Worm (Caenorhabditis elegans) whole organism, L3 larva: ENCODE data around the gene C18H7.7.

Experiments
- ZK546.5 ChIP-seq: sonication (generic microtip); optimal IDR thresholded peaks from 2 replicates; lab custom pipeline; 2017; ENCODE audit warnings: missing biosample characterization, missing genetic modification characterization
- ceh-28 ChIP-seq: fragments of 150-350 bp; optimal IDR thresholded peaks from 2 replicates; lab custom pipeline; 2014; ENCODE audit warnings: missing biosample characterization, missing genetic modification reagents, missing genetic modification characterization
- ceh-82 ChIP-seq: fragments of 150-350 bp; optimal IDR thresholded peaks from 2 replicates; lab custom pipeline; 2014; ENCODE audit warnings: missing biosample characterization, missing genetic modification characterization
- ceh-9 ChIP-seq: sonication (generic microtip); optimal IDR thresholded peaks from 2 replicates; lab custom pipeline; 2018; ENCODE audit warnings: missing biosample characterization, missing genetic modification characterization
- daf-12 ChIP-seq: fragments of 150-350 bp; optimal IDR thresholded peaks from 2 replicates; lab custom pipeline; 2014; ENCODE audit warnings: missing biosample characterization, missing genetic modification reagents, missing genetic modification characterization
- egl-27 ChIP-seq: sonication (generic microtip); optimal IDR thresholded peaks from 4 replicates; lab custom pipeline; 2017; ENCODE audit warnings: missing biosample characterization, missing genetic modification reagents, missing genetic modification characterization
- egl-5 ChIP-seq: fragments of 150-350 bp; optimal IDR thresholded peaks from 2 replicates; lab custom pipeline; 2017; ENCODE audit warnings: missing biosample characterization, missing genetic modification reagents, missing genetic modification characterization, inconsistent platforms
- elt-2 ChIP-seq: sonication (generic microtip); optimal IDR thresholded peaks from 2 replicates; lab custom pipeline; 2016; ENCODE audit warnings: missing genetic modification reagents, mild to moderate bottlenecking, missing genetic modification characterization, missing compliant biosample characterization
- eor-1 ChIP-seq, 2 experiments: fragments of 150-350 bp; optimal IDR thresholded peaks; 2 replicates each; lab custom pipeline; 2014 to 2018; ENCODE audit warnings: missing biosample characterization in 2 of 2, missing genetic modification characterization in 2 of 2
- fkh-10 ChIP-seq: sonication (generic microtip); optimal IDR thresholded peaks from 2 replicates; lab custom pipeline; 2017; ENCODE audit warnings: missing biosample characterization, missing genetic modification reagents, missing genetic modification characterization
- fkh-2 ChIP-seq: fragments of 150-350 bp; optimal IDR thresholded peaks from 2 replicates; lab custom pipeline; 2014; ENCODE audit warnings: missing biosample characterization, missing genetic modification reagents, missing genetic modification characterization
- fos-1 ChIP-seq: fragments of 150-350 bp; optimal IDR thresholded peaks from 2 replicates; lab custom pipeline; 2014; ENCODE audit warnings: missing biosample characterization, missing genetic modification characterization
- hmg-11 ChIP-seq: sonication (generic microtip); optimal IDR thresholded peaks from 2 replicates; lab custom pipeline; 2016; ENCODE audit warnings: missing genetic modification characterization, missing compliant biosample characterization
- jun-1 ChIP-seq: fragments of 150-350 bp; optimal IDR thresholded peaks from 2 replicates; lab custom pipeline; 2014; ENCODE audit warnings: missing biosample characterization, missing genetic modification reagents, missing genetic modification characterization
- lin-39 ChIP-seq: fragments of 150-350 bp; optimal IDR thresholded peaks from 2 replicates; lab custom pipeline; 2018; ENCODE audit warnings: missing biosample characterization, missing genetic modification reagents, missing genetic modification characterization
- lsy-12 ChIP-seq: sonication (generic microtip); optimal IDR thresholded peaks from 2 replicates; lab custom pipeline; 2016; ENCODE audit warnings: mild to moderate bottlenecking, missing genetic modification characterization, missing compliant biosample characterization
- mdl-1 ChIP-seq: fragments of 150-350 bp; optimal IDR thresholded peaks from 2 replicates; lab custom pipeline; 2014; ENCODE audit warnings: missing biosample characterization, missing genetic modification characterization
- mml-1 ChIP-seq: fragments of 150-350 bp; sonication (generic microtip); optimal IDR thresholded peaks from 3 replicates; lab custom pipeline; 2014; ENCODE audit warnings: missing biosample characterization, missing genetic modification characterization
- nfya-1 ChIP-seq: sonication (generic microtip); optimal IDR thresholded peaks from 2 replicates; lab custom pipeline; 2017; ENCODE audit warnings: missing genetic modification characterization, mild to moderate bottlenecking, missing compliant biosample characterization, antibody characterized with exemption, moderate library complexity; ENCODE audit not compliant: insufficient read depth
- nhr-23 ChIP-seq: fragments of 150-350 bp; optimal IDR thresholded peaks from 2 replicates; lab custom pipeline; 2014; ENCODE audit warnings: missing biosample characterization, missing genetic modification reagents, missing genetic modification characterization
- nhr-237 ChIP-seq: fragments of 150-350 bp; optimal IDR thresholded peaks from 2 replicates; lab custom pipeline; 2014; ENCODE audit warnings: missing biosample characterization, missing genetic modification characterization
- nhr-25 ChIP-seq: sonication (generic microtip); optimal IDR thresholded peaks from 2 replicates; lab custom pipeline; 2017; ENCODE audit warnings: missing biosample characterization, missing genetic modification characterization
- nhr-28 ChIP-seq: fragments of 150-350 bp; optimal IDR thresholded peaks from 2 replicates; lab custom pipeline; 2014; ENCODE audit warnings: missing biosample characterization, missing genetic modification characterization
- nhr-43 ChIP-seq: sonication (generic microtip); optimal IDR thresholded peaks from 2 replicates; lab custom pipeline; 2016; ENCODE audit warnings: mild to moderate bottlenecking, missing genetic modification characterization, missing compliant biosample characterization; ENCODE audit not compliant: poor library complexity, severe bottlenecking
- pha-4 ChIP-seq: fragments of 150-350 bp; optimal IDR thresholded peaks from 2 replicates; lab custom pipeline; 2014; ENCODE audit warnings: missing biosample characterization, missing genetic modification reagents, missing genetic modification characterization
- sea-2 ChIP-seq: fragments of 150-350 bp; sonication (generic microtip); optimal IDR thresholded peaks from 4 replicates; lab custom pipeline; 2014; ENCODE audit warnings: missing biosample characterization, missing genetic modification reagents, missing genetic modification characterization
- skn-1 ChIP-seq: fragments of 150-350 bp; optimal IDR thresholded peaks from 2 replicates; lab custom pipeline; 2014; ENCODE audit warnings: missing biosample characterization, missing genetic modification characterization
- snpc-4 ChIP-seq: fragments of 150-350 bp; optimal IDR thresholded peaks from 2 replicates; lab custom pipeline; 2014; ENCODE audit warnings: missing biosample characterization, missing genetic modification characterization
- tbx-2 ChIP-seq: sonication (generic microtip); optimal IDR thresholded peaks from 2 replicates; lab custom pipeline; 2016; ENCODE audit warnings: mild to moderate bottlenecking, missing genetic modification characterization, missing compliant biosample characterization
- unc-62 ChIP-seq: fragments of 150-350 bp; sonication (generic microtip); optimal IDR thresholded peaks from 4 replicates; lab custom pipeline; 2014; ENCODE audit warnings: missing biosample characterization, missing genetic modification reagents, missing genetic modification characterization
- zag-1 ChIP-seq: fragments of 150-350 bp; optimal IDR thresholded peaks from 2 replicates; lab custom pipeline; 2014; ENCODE audit warnings: missing biosample characterization, missing genetic modification characterization
- ztf-11 ChIP-seq: fragments of 150-350 bp; optimal IDR thresholded peaks from 2 replicates; lab custom pipeline; 2014; ENCODE audit warnings: missing biosample characterization, missing genetic modification characterization
- ztf-4 ChIP-seq: fragments of 150-350 bp; optimal IDR thresholded peaks from 2 replicates; lab custom pipeline; 2014; ENCODE audit warnings: missing biosample characterization, missing genetic modification characterization

C18H7.7 gene

DNA sequence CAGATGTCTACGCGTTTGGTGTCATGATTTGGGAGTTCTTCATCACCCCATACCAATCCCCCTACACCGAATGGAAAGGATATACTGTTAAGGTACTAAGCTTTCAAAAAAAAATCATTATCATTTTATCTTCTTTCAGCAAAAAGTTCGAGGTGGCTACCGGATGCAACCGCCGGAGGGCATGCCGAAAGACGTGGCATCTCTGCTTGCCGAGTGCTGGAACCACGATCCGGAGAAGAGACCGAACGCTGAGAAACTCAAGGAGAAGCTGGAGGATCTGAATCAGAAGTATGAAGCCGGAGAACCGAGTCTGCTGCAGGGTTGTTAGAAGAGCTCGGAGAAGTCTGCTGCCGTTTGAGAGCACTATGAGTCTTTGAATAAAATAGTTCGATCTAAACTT is 1.4 kb downstream of the C18H7.7 start:
- TF ChIP-seq mdl-1 (no peak), fkh-10 (GFP tag; lab: Kevin White, UChicago) (no peak), tbx-2 (no peak)

ce11 chrIV:593029-593428 is 3.2 kb downstream of the C18H7.7 start, which contains the start of gene C18H7.4:
TSS of gene C18H7.4 (plus strand) at chrIV:593329.
- TF ChIP-seq fkh-10 (GFP tag; lab: Kevin White, UChicago): no peak
- TF ChIP-seq ZK546.5 (tag; lab: Kevin White, UChicago): no peak
- no peak for TF ChIP-seq ceh-9 (tag; lab: Kevin White, UChicago)
- no peak for TF ChIP-seq ztf-11 (tag; lab: Kevin White, UChicago)
- TF ChIP-seq zag-1 (tag; lab: Kevin White, UChicago): no peak
- TF ChIP-seq sea-2: no peak
- no peak for TF ChIP-seq daf-12 (tag; lab: Kevin White, UChicago)
- TF ChIP-seq nhr-23 (tag; lab: Kevin White, UChicago): no peak
- TF ChIP-seq lin-39 (tag; lab: Kevin White, UChicago): no peak
- no peak for TF ChIP-seq pha-4
- no peak for TF ChIP-seq mml-1 (tag; lab: Kevin White, UChicago)
- no peak for TF ChIP-seq ceh-82
- TF ChIP-seq elt-2 (tag; lab: Kevin White, UChicago): no peak
- no peak for TF ChIP-seq jun-1 (tag; lab: Kevin White, UChicago)
- no peak for TF ChIP-seq fkh-2 (tag; lab: Kevin White, UChicago)

DNA sequence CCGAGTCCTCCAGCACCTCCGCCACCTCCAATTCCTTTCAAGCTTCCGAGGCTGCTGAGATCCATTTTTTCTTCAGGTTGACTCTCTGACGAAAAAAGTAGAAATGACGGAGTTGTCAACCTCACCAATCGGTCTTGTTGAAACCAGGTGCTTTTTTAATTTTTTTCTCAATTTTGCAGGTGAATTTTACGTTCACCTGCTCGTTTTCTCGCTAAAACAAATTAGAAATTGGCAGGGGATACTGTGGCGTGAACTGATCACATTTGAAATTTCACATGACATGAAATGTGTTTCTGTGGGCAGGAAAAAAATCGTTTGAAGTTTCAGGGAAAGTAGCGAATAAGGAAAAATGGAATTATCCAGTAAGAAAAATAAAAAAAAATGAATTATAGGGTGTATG is 3.8 kb downstream of the C18H7.7 start, which contains the start of gene C18H7.6:
Gene C18H7.6 (minus strand): TSS at position 104 of the 400 bp plus-strand sequence.
- no peak for TF ChIP-seq egl-5
- TF ChIP-seq tbx-2: no peak
- TF ChIP-seq ztf-4: no peak
- no peak for TF ChIP-seq pha-4
- TF ChIP-seq fos-1 (tag; lab: Kevin White, UChicago): no peak
- TF ChIP-seq nhr-25 (tag; lab: Kevin White, UChicago): no peak
- no peak for TF ChIP-seq hmg-11 (tag; lab: Kevin White, UChicago)
- TF ChIP-seq mdl-1: no peak
- no peak for TF ChIP-seq skn-1 (tag; lab: Kevin White, UChicago)
- no peak for TF ChIP-seq nfya-1 (tag; lab: Kevin White, UChicago)
- TF ChIP-seq nhr-28 (tag; lab: Kevin White, UChicago): no peak
- no peak for TF ChIP-seq egl-27 (tag; lab: Kevin White, UChicago)
- TF ChIP-seq nhr-43: no peak
- no peak for TF ChIP-seq eor-1 (tag; optimal IDR thresholded peaks at IDR 0.05; lab: Kevin White, UChicago)
- TF ChIP-seq, all 47 proteins: peak for 0

DNA sequence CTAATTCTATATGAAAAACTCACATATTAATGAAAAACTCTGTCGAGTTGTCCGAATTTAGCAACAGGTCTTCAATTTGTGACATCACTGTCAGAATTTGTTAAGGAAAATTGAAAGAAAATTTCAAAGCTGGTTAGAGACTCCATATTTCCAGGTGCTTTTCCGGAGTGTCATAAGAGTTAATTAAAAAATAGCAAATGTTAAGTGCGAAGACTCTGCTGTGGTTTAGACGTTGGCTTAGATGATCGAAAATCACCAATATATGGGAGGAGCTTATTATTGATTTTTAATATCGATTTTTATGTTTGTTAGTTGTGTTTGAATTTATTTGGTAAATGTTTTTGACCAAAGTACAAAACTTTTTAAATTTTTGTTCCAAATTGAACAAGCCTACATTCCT is 8.5 kb downstream of the C18H7.7 start, which contains the start of gene C18H7.12:
Gene C18H7.12 (minus strand): TSS at position 101 of the 400 bp plus-strand sequence.
- TF ChIP-seq skn-1 (tag; lab: Kevin White, UChicago) (no peak), tbx-2 (no peak), unc-62 (GFP tag; lab: Kevin White, UChicago) (no peak), eor-1 (tag; optimal IDR thresholded peaks at IDR 0.05; lab: Kevin White, UChicago) (no peak), fos-1 (tag; lab: Kevin White, UChicago) (no peak), nhr-237 (tag; lab: Kevin White, UChicago) (no peak), ceh-28 (peak; percentile 13), snpc-4 (tag; lab: Kevin White, UChicago) (no peak)

ce11 chrIV:584039-584438 is 12.2 kb downstream of the C18H7.7 start:
- no peak for TF ChIP-seq mml-1 (tag; lab: Kevin White, UChicago)
- no peak for TF ChIP-seq nhr-25 (tag; lab: Kevin White, UChicago)
- no peak for TF ChIP-seq ztf-11 (tag; lab: Kevin White, UChicago)
- no peak for TF ChIP-seq nhr-43
- no peak for TF ChIP-seq egl-27 (tag; lab: Kevin White, UChicago)
- no peak for TF ChIP-seq ceh-28
- TF ChIP-seq pha-4: no peak
- no peak for TF ChIP-seq lsy-12 (tag; lab: Kevin White, UChicago)
- TF ChIP-seq nhr-28 (tag; lab: Kevin White, UChicago): no peak
- no peak for TF ChIP-seq unc-62 (GFP tag; lab: Kevin White, UChicago)
- no peak for TF ChIP-seq mdl-1
- TF ChIP-seq ceh-9 (tag; lab: Kevin White, UChicago): no peak
